Fruit fly (Drosophila melanogaster) whole organism, embryonic: ENCODE results near the gene CG10738.

Experiments
- Aef1 ChIP-seq: fragments of 200-800 bp; sonication (Bioruptor generic); IDR thresholded peaks from 3 replicates; pipeline ENCODE4 v1.3.6; 2022; ENCODE audit warnings: missing biosample characterization, missing genetic modification characterization
- CG10321 ChIP-seq: fragments of 200-800 bp; sonication (Bioruptor generic); IDR thresholded peaks from 2 replicates; pipeline ENCODE4 v1.3.6; 2022; ENCODE audit warnings: missing biosample characterization, missing genetic modification characterization
- CG10462 ChIP-seq: fragments of 200-800 bp; sonication (Bioruptor generic); optimal IDR thresholded peaks from 2 replicates; lab custom pipeline; 2016; ENCODE audit warnings: missing biosample characterization, missing genetic modification characterization
- CG11504 ChIP-seq: fragments of 200-800 bp; sonication (Bioruptor generic); optimal IDR thresholded peaks from 3 replicates; lab custom pipeline; 2019; ENCODE audit warnings: missing biosample characterization, mild to moderate bottlenecking, missing genetic modification characterization, moderate library complexity
- CG11696 ChIP-seq: fragments of 200-800 bp; sonication (Bioruptor generic); IDR thresholded peaks from 2 replicates; pipeline ENCODE4 v1.3.6; 2022; ENCODE audit warnings: missing biosample characterization, missing genetic modification characterization
- CG12071 ChIP-seq: fragments of 200-800 bp; sonication (Bioruptor generic); optimal IDR thresholded peaks from 3 replicates; lab custom pipeline; 2018; ENCODE audit warnings: missing biosample characterization, mild to moderate bottlenecking, missing genetic modification characterization
- CG12391 ChIP-seq: fragments of 200-800 bp; sonication (Bioruptor generic); optimal IDR thresholded peaks from 3 replicates; lab custom pipeline; 2018; ENCODE audit warnings: missing biosample characterization, mild to moderate bottlenecking, missing genetic modification characterization, moderate library complexity
- CG15073 ChIP-seq: fragments of 200-800 bp; sonication (Bioruptor generic); optimal IDR thresholded peaks from 2 replicates; lab custom pipeline; 2016; ENCODE audit warnings: missing biosample characterization, missing genetic modification characterization
- CG15269 ChIP-seq: fragments of 200-800 bp; sonication (Bioruptor generic); optimal IDR thresholded peaks from 2 replicates; lab custom pipeline; 2018; ENCODE audit warnings: missing biosample characterization, mild to moderate bottlenecking, missing genetic modification characterization, moderate library complexity
- CG17612 ChIP-seq: fragments of 200-800 bp; sonication (Bioruptor generic); IDR thresholded peaks from 2 replicates; pipeline ENCODE4 v1.3.6; 2022; ENCODE audit warnings: missing biosample characterization, missing genetic modification characterization
- CG17912 ChIP-seq: fragments of 200-800 bp; sonication (Bioruptor generic); optimal IDR thresholded peaks from 2 replicates; lab custom pipeline; 2018; ENCODE audit warnings: missing biosample characterization, mild to moderate bottlenecking, missing genetic modification characterization
- CG31441 ChIP-seq: fragments of 200-800 bp; sonication (Bioruptor generic); IDR thresholded peaks from 2 replicates; pipeline ENCODE4 v1.3.6; 2022; ENCODE audit warnings: missing biosample characterization, missing genetic modification characterization
- CG34422 ChIP-seq: fragments of 200-800 bp; sonication (Bioruptor generic); IDR thresholded peaks from 3 replicates; pipeline ENCODE4 v1.3.6; 2022; ENCODE audit warnings: missing biosample characterization, missing genetic modification characterization
- CG3838 ChIP-seq: fragments of 200-800 bp; sonication (Bioruptor generic); optimal IDR thresholded peaks from 3 replicates; lab custom pipeline; 2016; ENCODE audit warnings: missing biosample characterization, missing genetic modification characterization
- CG6175 ChIP-seq: fragments of 200-800 bp; sonication (Bioruptor generic); IDR thresholded peaks from 3 replicates; pipeline ENCODE4 v1.3.6; 2022; ENCODE audit warnings: missing biosample characterization, missing genetic modification characterization
- CG6765 ChIP-seq: fragments of 200-800 bp; sonication (Bioruptor generic); optimal IDR thresholded peaks from 3 replicates; lab custom pipeline; 2017; ENCODE audit warnings: missing biosample characterization, mild to moderate bottlenecking, missing genetic modification characterization
- CG7357 ChIP-seq: fragments of 200-800 bp; sonication (Bioruptor generic); IDR thresholded peaks from 3 replicates; pipeline ENCODE4 v1.3.6; 2022; ENCODE audit warnings: missing biosample characterization, missing genetic modification characterization
- CG7556 ChIP-seq: fragments of 200-800 bp; sonication (Bioruptor generic); optimal IDR thresholded peaks from 2 replicates; lab custom pipeline; 2017; ENCODE audit warnings: missing biosample characterization, mild to moderate bottlenecking, missing genetic modification characterization
- CG8290 ChIP-seq, 3 experiments: fragments of 200-800 bp; sonication (Bioruptor generic); optimal IDR thresholded peaks; 2 replicates each; lab custom pipeline; 2016 to 2019; ENCODE audit warnings: missing biosample characterization in 3 of 3, missing genetic modification characterization in 3 of 3, mild to moderate bottlenecking in 2 of 3, moderate library complexity in 1 of 3
- CG8478 ChIP-seq: fragments of >200 bp; optimal IDR thresholded peaks from 2 replicates; lab custom pipeline; 2018
- CG9727 ChIP-seq: fragments of 200-800 bp; sonication (Bioruptor generic); optimal IDR thresholded peaks from 3 replicates; lab custom pipeline; 2017; ENCODE audit warnings: missing biosample characterization, mild to moderate bottlenecking, missing genetic modification characterization
- Deaf1 ChIP-seq: fragments of 200-800 bp; optimal IDR thresholded peaks from 3 replicates; lab custom pipeline; 2019; ENCODE audit warnings: missing biosample characterization, mild to moderate bottlenecking, missing genetic modification characterization, moderate library complexity
- HLH3B ChIP-seq: fragments of 200-800 bp; sonication (Bioruptor generic); IDR thresholded peaks from 2 replicates; pipeline ENCODE4 v1.3.6; 2022; ENCODE audit warnings: missing biosample characterization, missing genetic modification characterization
- Hsf ChIP-seq: fragments of 200-800 bp; sonication (Bioruptor generic); optimal IDR thresholded peaks from 3 replicates; lab custom pipeline; 2016; ENCODE audit warnings: missing biosample characterization, missing genetic modification characterization
- Med ChIP-seq: fragments of 200-800 bp; sonication (Bioruptor generic); peaks from one replicate; lab custom pipeline; 2016; ENCODE audit warnings: missing biosample characterization, missing genetic modification characterization, mild to moderate bottlenecking, inconsistent platforms, moderate library complexity
- Nf-YA ChIP-seq: fragments of 200-800 bp; sonication (Bioruptor generic); IDR thresholded peaks from 2 replicates; pipeline ENCODE4 v1.3.6; 2022; ENCODE audit warnings: missing biosample characterization, missing genetic modification characterization
- Nf-YC ChIP-seq: fragments of 200-800 bp; optimal IDR thresholded peaks from 3 replicates; lab custom pipeline; 2019; ENCODE audit warnings: missing biosample characterization, mild to moderate bottlenecking, missing genetic modification characterization, moderate library complexity
- Oaz ChIP-seq: fragments of 200-800 bp; sonication (Bioruptor generic); IDR thresholded peaks from 2 replicates; pipeline ENCODE4 v1.3.6; 2022; ENCODE audit warnings: missing biosample characterization, missing genetic modification characterization
- Oli ChIP-seq: fragments of 200-800 bp; sonication (Bioruptor generic); optimal IDR thresholded peaks from 2 replicates; lab custom pipeline; 2018; ENCODE audit warnings: missing biosample characterization, mild to moderate bottlenecking, missing genetic modification characterization, moderate library complexity
- Ravus ChIP-seq: fragments of 200-800 bp; sonication (Bioruptor generic); IDR thresholded peaks from 2 replicates; pipeline ENCODE4 v1.3.6; 2022; ENCODE audit warnings: missing biosample characterization, missing genetic modification characterization
- Sox102F ChIP-seq: fragments of 200-800 bp; sonication (Bioruptor generic); optimal IDR thresholded peaks from 2 replicates; lab custom pipeline; 2018; ENCODE audit warnings: missing biosample characterization, mild to moderate bottlenecking, missing genetic modification characterization, moderate library complexity
- aop ChIP-seq: fragments of 200-800 bp; sonication (Bioruptor generic); IDR thresholded peaks from 2 replicates; pipeline ENCODE4 v1.3.6; 2022; ENCODE audit warnings: missing biosample characterization, missing genetic modification characterization
- ase ChIP-seq: fragments of 200-800 bp; sonication (Bioruptor generic); IDR thresholded peaks from 3 replicates; pipeline ENCODE4 v1.3.6; 2022; ENCODE audit warnings: missing biosample characterization, missing genetic modification characterization
- cad ChIP-seq: fragments of >200 bp; optimal IDR thresholded peaks from 2 replicates; lab custom pipeline; 2017; ENCODE audit warnings: missing biosample characterization, missing genetic modification characterization
- crol ChIP-seq: fragments of 200-800 bp; sonication (Bioruptor generic); IDR thresholded peaks from 2 replicates; pipeline ENCODE4 v1.3.6; 2022; ENCODE audit warnings: missing biosample characterization, missing genetic modification characterization
- dmrt11E ChIP-seq: fragments of 200-800 bp; sonication (Bioruptor generic); optimal IDR thresholded peaks from 3 replicates; lab custom pipeline; 2018; ENCODE audit warnings: missing biosample characterization, mild to moderate bottlenecking, missing genetic modification characterization, moderate library complexity
- esg ChIP-seq: fragments of 200-800 bp; sonication (Bioruptor generic); conservative IDR thresholded peaks from 2 replicates; pipeline ENCODE4 v1.3.6; 2022; ENCODE audit warnings: missing biosample characterization, missing genetic modification characterization
- exex ChIP-seq: fragments of 200-800 bp; sonication (Bioruptor generic); optimal IDR thresholded peaks from 4 replicates; lab custom pipeline; 2018; ENCODE audit warnings: missing biosample characterization, mild to moderate bottlenecking, missing genetic modification characterization, moderate library complexity
- eyg ChIP-seq: fragments of 200-800 bp; sonication (Bioruptor generic); optimal IDR thresholded peaks from 3 replicates; lab custom pipeline; 2016; ENCODE audit warnings: missing biosample characterization, missing genetic modification characterization
- gce ChIP-seq: fragments of 200-800 bp; sonication (Bioruptor generic); IDR thresholded peaks from 3 replicates; pipeline ENCODE4 v1.3.6; 2022; ENCODE audit warnings: missing biosample characterization, missing genetic modification characterization
- grn ChIP-seq: fragments of 200-800 bp; sonication (Bioruptor generic); optimal IDR thresholded peaks from 3 replicates; lab custom pipeline; 2017; ENCODE audit warnings: missing biosample characterization, missing genetic modification characterization
- hkb ChIP-seq, 2 experiments: fragments of 200-800 bp in 1 of 2; fragments of >200 bp in 1 of 2; sonication (Bioruptor generic) in 1 of 2; IDR thresholded peaks in 1 of 2; optimal IDR thresholded peaks in 1 of 2; 2 replicates each; pipeline versions ENCODE4 v1.3.6 to Lab custom; 2017 to 2022; ENCODE audit warnings: missing biosample characterization in 1 of 2, missing genetic modification characterization in 1 of 2
- klu ChIP-seq: fragments of 200-800 bp; sonication (Bioruptor generic); IDR thresholded peaks from 2 replicates; pipeline ENCODE4 v1.3.6; 2022; ENCODE audit warnings: missing biosample characterization, missing genetic modification characterization
- knrl ChIP-seq: fragments of 200-800 bp; sonication (Bioruptor generic); IDR thresholded peaks from 3 replicates; pipeline ENCODE4 v1.3.6; 2022; ENCODE audit warnings: missing biosample characterization, missing genetic modification characterization; ENCODE audit not compliant: partially characterized antibody
- lab ChIP-seq: fragments of 200-800 bp; sonication (Bioruptor generic); optimal IDR thresholded peaks from 3 replicates; lab custom pipeline; 2017; ENCODE audit warnings: missing biosample characterization, missing genetic modification characterization, mild to moderate bottlenecking, moderate library complexity, missing genetic modification reagents
- nerfin-1 ChIP-seq: fragments of 200-800 bp; sonication (Bioruptor generic); optimal IDR thresholded peaks from 3 replicates; lab custom pipeline; 2019; ENCODE audit warnings: missing biosample characterization, mild to moderate bottlenecking, missing genetic modification characterization, moderate library complexity
- sim ChIP-seq: fragments of 200-800 bp; sonication (Bioruptor generic); IDR thresholded peaks from 2 replicates; pipeline ENCODE4 v1.3.6; 2022; ENCODE audit warnings: missing biosample characterization, missing genetic modification characterization
- z ChIP-seq: fragments of 200-800 bp; sonication (Bioruptor generic); IDR thresholded peaks from 3 replicates; pipeline ENCODE4 v1.3.6; 2022; ENCODE audit warnings: missing biosample characterization, missing genetic modification characterization
- zen ChIP-seq: fragments of 200-800 bp; sonication (Bioruptor generic); optimal IDR thresholded peaks from 3 replicates; lab custom pipeline; 2018; ENCODE audit warnings: missing biosample characterization, mild to moderate bottlenecking, missing genetic modification characterization, moderate library complexity
- zen2 ChIP-seq: fragments of 200-800 bp; sonication (Bioruptor generic); IDR thresholded peaks from 3 replicates; pipeline ENCODE4 v1.3.6; 2022; ENCODE audit warnings: missing biosample characterization, missing genetic modification characterization; ENCODE audit not compliant: partially characterized antibody
- zfh1 ChIP-seq: fragments of 200-800 bp; sonication (Bioruptor generic); IDR thresholded peaks from 3 replicates; pipeline ENCODE4 v1.3.6; 2022; ENCODE audit warnings: missing biosample characterization, missing genetic modification characterization

CG10738 gene

DNA sequence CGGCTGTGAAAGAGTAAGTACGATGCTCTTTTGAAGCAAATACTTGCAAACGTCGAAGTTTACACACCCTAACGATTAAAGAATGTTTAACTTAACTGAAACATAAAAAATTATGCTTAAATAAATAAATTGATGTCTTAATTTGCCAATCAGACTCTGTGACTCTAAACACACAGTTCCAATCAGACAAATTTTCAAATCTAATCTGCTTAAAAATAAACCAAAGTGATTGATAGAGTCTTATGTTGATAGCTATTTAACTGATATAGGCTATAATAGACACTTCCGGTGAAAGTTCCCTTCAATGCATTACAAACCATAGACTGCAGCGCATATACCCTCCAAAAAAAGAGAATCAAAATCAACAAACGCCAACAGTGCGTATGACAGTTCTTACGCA is 992 bp downstream of the CG10738 start (continued):
- TF ChIP-seq Ravus, result no peak
- no peak for TF ChIP-seq CG7556
- TF ChIP-seq CG17912 (GFP tag; lab: Kevin White, UChicago), result no peak
- TF ChIP-seq hkb (optimal IDR thresholded peaks at IDR 0.05; lab: Kevin White, UChicago), result no peak
- TF ChIP-seq hkb (GFP tag; IDR thresholded peaks at IDR 0.05; lab: Robert Waterston, UW), result 0 out of 2 replicates have a peak, but pooled peaks have one; percentile 20
- TF ChIP-seq zen, result no peak
- no peak for TF ChIP-seq CG31441 (GFP tag; lab: Robert Waterston, UW)
- no peak for TF ChIP-seq eyg
- peak; percentile 45 for TF ChIP-seq CG11504
- TF ChIP-seq nerfin-1 (tag; lab: Kevin White, UChicago), result no peak
- no peak for TF ChIP-seq CG10321 (GFP tag; lab: Robert Waterston, UW)
- TF ChIP-seq Oli (tag; lab: Kevin White, UChicago), result peak; percentile 22
- TF ChIP-seq z (GFP tag; lab: Robert Waterston, UW), result no peak
- TF ChIP-seq Deaf1, result no peak
- no peak for TF ChIP-seq dmrt11E
- TF ChIP-seq CG9727, result no peak
- no peak for TF ChIP-seq gce
- no peak for TF ChIP-seq CG12071 (GFP tag; lab: Kevin White, UChicago)
- no peak for TF ChIP-seq CG8478 (lab: Kevin White, UChicago)
- no peak for TF ChIP-seq CG10462
- TF ChIP-seq Nf-YC (tag; lab: Kevin White, UChicago), result no peak
- TF ChIP-seq CG12391 (tag; lab: Kevin White, UChicago), result no peak
- TF ChIP-seq HLH3B (GFP tag; lab: Robert Waterston, UW), result no peak
- peak; percentile 10 for TF ChIP-seq Hsf
- TF ChIP-seq, all 482 proteins: peak for 20

DNA sequence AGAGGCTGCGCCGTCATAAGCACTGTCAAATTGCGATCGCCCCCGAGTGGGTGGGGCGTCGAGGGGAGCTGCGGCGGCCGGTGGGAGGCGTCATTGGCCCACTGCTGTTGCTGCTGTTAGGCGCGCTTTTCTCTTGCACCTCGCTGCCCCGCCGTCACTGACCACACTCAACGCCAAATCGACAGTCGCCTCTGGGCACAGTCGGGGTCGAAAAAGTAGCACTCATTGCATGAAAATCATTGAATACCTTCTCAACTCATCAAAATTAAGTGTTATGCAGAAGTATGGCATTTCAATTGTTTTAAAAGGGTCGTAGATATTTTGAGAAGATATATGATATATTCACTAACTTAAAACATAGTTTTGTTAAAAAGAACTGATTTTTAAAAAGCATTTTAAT is 1.7 kb downstream of the CG10738 start:
- TF ChIP-seq CG17612 (GFP tag; lab: Robert Waterston, UW) (no peak), zfh1 (GFP tag; lab: Robert Waterston, UW) (0 out of 3 replicates have a peak, but pooled peaks have one; percentile 7), ase (GFP tag; lab: Robert Waterston, UW) (0 out of 3 replicates have a peak, but pooled peaks have one; percentile 5), CG11696 (GFP tag; lab: Robert Waterston, UW) (peak; percentile 52; the same call in 1 of the 2 replicates), CG15073 (peak; percentile 90), CG3838 (GFP tag; lab: Kevin White, UChicago) (no peak), Med (GFP tag; lab: Kevin White, UChicago) (peak; percentile 49), zen2 (0 out of 3 replicates have a peak, but pooled peaks have one; percentile 14), grn (no peak), Aef1 (GFP tag; lab: Robert Waterston, UW) (0 out of 3 replicates have a peak, but pooled peaks have one; percentile 9), gce (0 out of 3 replicates have a peak, but pooled peaks have one; percentile 34), CG6765 (GFP tag; lab: Kevin White, UChicago) (no peak), crol (peak; percentile 68; the same call in 1 of the 2 replicates)

DNA sequence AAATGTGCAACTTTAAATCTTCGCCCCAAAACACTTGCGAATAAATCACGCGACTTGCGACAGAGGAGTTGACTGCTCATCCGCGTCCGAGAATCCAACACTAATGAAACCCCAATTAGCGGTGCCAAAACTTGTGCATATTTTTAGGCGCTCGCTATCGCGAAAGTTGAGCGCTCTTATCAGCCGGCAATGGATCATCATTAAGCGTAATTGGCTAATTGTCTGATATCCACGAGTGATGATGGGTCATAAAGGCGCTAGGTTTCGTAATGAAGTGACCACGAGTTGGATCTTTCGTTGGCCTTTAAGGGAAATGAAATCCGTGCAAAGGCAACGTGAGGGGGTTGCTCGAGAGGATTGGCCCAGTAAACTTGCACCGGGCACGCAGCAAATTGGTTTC is 4.2 kb downstream of the CG10738 start:
- TF ChIP-seq CG15269 (no peak), CG8290 (GFP tag; optimal IDR thresholded peaks at IDR 0.05; lab: Kevin White, UChicago) (no peak), CG8290 (tag; optimal IDR thresholded peaks at IDR 0.05; lab: Kevin White, UChicago) (peak in 1 of 2 experiments; percentile 6), esg (GFP tag; lab: Robert Waterston, UW) (no peak), Sox102F (GFP tag; lab: Kevin White, UChicago) (no peak), exex (tag; lab: Kevin White, UChicago) (peak; percentile 81), cad (GFP tag; lab: Kevin White, UChicago) (no peak), lab (GFP tag; lab: Kevin White, UChicago) (peak; percentile 19), Nf-YA (no peak), klu (GFP tag; lab: Robert Waterston, UW) (no peak), knrl (GFP tag; lab: Robert Waterston, UW) (no peak), Oaz (GFP tag; lab: Robert Waterston, UW) (no peak), CG34422 (GFP tag; lab: Robert Waterston, UW) (no peak), hkb (optimal IDR thresholded peaks at IDR 0.05; lab: Kevin White, UChicago) (no peak), hkb (GFP tag; IDR thresholded peaks at IDR 0.05; lab: Robert Waterston, UW) (no peak), CG6175 (GFP tag; lab: Robert Waterston, UW) (no peak), aop (no peak), sim (GFP tag; lab: Robert Waterston, UW) (no peak), nerfin-1 (tag; lab: Kevin White, UChicago) (no peak), CG7357 (GFP tag; lab: Robert Waterston, UW) (no peak)
